Fruit fly (Drosophila melanogaster) whole organism, embryonic: ENCODE measurements around the gene CG32537.

Source experiments
- Asciz ChIP-seq: fragments of 200-800 bp; sonication (Bioruptor generic); optimal IDR thresholded peaks from 2 replicates; lab custom pipeline; 2017; ENCODE audit warnings: missing biosample characterization, mild to moderate bottlenecking, missing genetic modification characterization, missing genetic modification reagents
- CG11085 ChIP-seq: fragments of 200-800 bp; sonication (Bioruptor generic); IDR thresholded peaks from 2 replicates; pipeline ENCODE4 v1.3.6; 2022; ENCODE audit warnings: missing biosample characterization, missing genetic modification characterization
- CG11504 ChIP-seq: fragments of 200-800 bp; sonication (Bioruptor generic); optimal IDR thresholded peaks from 3 replicates; lab custom pipeline; 2019; ENCODE audit warnings: missing biosample characterization, mild to moderate bottlenecking, missing genetic modification characterization, moderate library complexity
- CG12071 ChIP-seq: fragments of 200-800 bp; sonication (Bioruptor generic); optimal IDR thresholded peaks from 3 replicates; lab custom pipeline; 2018; ENCODE audit warnings: missing biosample characterization, mild to moderate bottlenecking, missing genetic modification characterization
- CG12299 ChIP-seq: fragments of 200-800 bp; sonication (Bioruptor generic); optimal IDR thresholded peaks from 2 replicates; lab custom pipeline; 2018; ENCODE audit warnings: missing biosample characterization, mild to moderate bottlenecking, missing genetic modification characterization
- CG1233 ChIP-seq: fragments of 200-800 bp; sonication (Bioruptor generic); optimal IDR thresholded peaks from 4 replicates; lab custom pipeline; 2018; ENCODE audit warnings: missing biosample characterization, mild to moderate bottlenecking, missing genetic modification characterization
- CG13123 ChIP-seq: fragments of 200-800 bp; sonication (Bioruptor generic); optimal IDR thresholded peaks from 2 replicates; lab custom pipeline; 2016; ENCODE audit warnings: missing biosample characterization, missing genetic modification characterization
- CG13894 ChIP-seq: fragments of 200-800 bp; sonication (Bioruptor generic); optimal IDR thresholded peaks from 3 replicates; lab custom pipeline; 2018; ENCODE audit warnings: missing biosample characterization, mild to moderate bottlenecking, missing genetic modification characterization, moderate library complexity
- CG15011 ChIP-seq: fragments of 200-800 bp; sonication (Bioruptor generic); optimal IDR thresholded peaks from 3 replicates; lab custom pipeline; 2018; ENCODE audit warnings: missing biosample characterization, mild to moderate bottlenecking, missing genetic modification characterization
- CG15073 ChIP-seq: fragments of 200-800 bp; sonication (Bioruptor generic); optimal IDR thresholded peaks from 2 replicates; lab custom pipeline; 2016; ENCODE audit warnings: missing biosample characterization, missing genetic modification characterization
- CG1602 ChIP-seq: fragments of 200-800 bp; sonication (Bioruptor generic); optimal IDR thresholded peaks from 3 replicates; lab custom pipeline; 2016; ENCODE audit warnings: missing biosample characterization, missing genetic modification characterization
- CG18262 ChIP-seq: fragments of 200-800 bp; optimal IDR thresholded peaks from 3 replicates; lab custom pipeline; 2019; ENCODE audit warnings: missing biosample characterization, mild to moderate bottlenecking, missing genetic modification characterization, moderate library complexity
- CG18476 ChIP-seq: fragments of 200-800 bp; sonication (Bioruptor generic); optimal IDR thresholded peaks from 2 replicates; lab custom pipeline; 2016; ENCODE audit warnings: missing biosample characterization, mild to moderate bottlenecking, missing genetic modification characterization
- CG18619 ChIP-seq: fragments of 200-800 bp; sonication (Bioruptor generic); optimal IDR thresholded peaks from 3 replicates; lab custom pipeline; 2017; ENCODE audit warnings: missing biosample characterization, mild to moderate bottlenecking, missing genetic modification characterization
- CG2202 ChIP-seq: fragments of 200-800 bp; sonication (Bioruptor generic); optimal IDR thresholded peaks from 2 replicates; lab custom pipeline; 2018; ENCODE audit warnings: missing biosample characterization, mild to moderate bottlenecking, missing genetic modification characterization
- CG2889 ChIP-seq: fragments of 200-800 bp; sonication (Bioruptor generic); IDR thresholded peaks from 3 replicates; pipeline ENCODE4 v1.3.6; 2022; ENCODE audit warnings: missing biosample characterization, missing genetic modification characterization
- CG31365 ChIP-seq: fragments of 200-800 bp; sonication (Bioruptor generic); optimal IDR thresholded peaks from 2 replicates; lab custom pipeline; 2018; ENCODE audit warnings: missing biosample characterization, mild to moderate bottlenecking, missing genetic modification characterization
- CG33557 ChIP-seq: fragments of 200-800 bp; sonication (Bioruptor generic); optimal IDR thresholded peaks from 2 replicates; lab custom pipeline; 2019; ENCODE audit warnings: missing biosample characterization, mild to moderate bottlenecking, missing genetic modification characterization, moderate library complexity
- CG3407 ChIP-seq: fragments of 200-800 bp; sonication (Bioruptor generic); optimal IDR thresholded peaks from 2 replicates; lab custom pipeline; 2018; ENCODE audit warnings: missing biosample characterization, mild to moderate bottlenecking, missing genetic modification characterization
- CG34422 ChIP-seq: fragments of 200-800 bp; sonication (Bioruptor generic); IDR thresholded peaks from 3 replicates; pipeline ENCODE4 v1.3.6; 2022; ENCODE audit warnings: missing biosample characterization, missing genetic modification characterization
- CG4854 ChIP-seq: fragments of 200-800 bp; sonication (Bioruptor generic); optimal IDR thresholded peaks from 2 replicates; lab custom pipeline; 2016; ENCODE audit warnings: missing biosample characterization, missing genetic modification characterization, inconsistent platforms
- CG6854 ChIP-seq: fragments of 200-800 bp; sonication (Bioruptor generic); optimal IDR thresholded peaks from 3 replicates; lab custom pipeline; 2017; ENCODE audit warnings: missing biosample characterization, mild to moderate bottlenecking, missing genetic modification characterization
- CG7556 ChIP-seq: fragments of 200-800 bp; sonication (Bioruptor generic); optimal IDR thresholded peaks from 2 replicates; lab custom pipeline; 2017; ENCODE audit warnings: missing biosample characterization, mild to moderate bottlenecking, missing genetic modification characterization
- CG8478 ChIP-seq: fragments of >200 bp; optimal IDR thresholded peaks from 2 replicates; lab custom pipeline; 2018
- CG9817 ChIP-seq: fragments of 200-800 bp; sonication (Bioruptor generic); optimal IDR thresholded peaks from 2 replicates; lab custom pipeline; 2018; ENCODE audit warnings: missing biosample characterization, mild to moderate bottlenecking, missing genetic modification characterization, moderate library complexity
- CG9932 ChIP-seq: fragments of 200-800 bp; sonication (Bioruptor generic); IDR thresholded peaks from 2 replicates; pipeline ENCODE4 v1.3.6; 2022; ENCODE audit warnings: missing biosample characterization, missing genetic modification characterization
- D19A ChIP-seq: fragments of 200-800 bp; optimal IDR thresholded peaks from 3 replicates; lab custom pipeline; 2019; ENCODE audit warnings: missing biosample characterization, mild to moderate bottlenecking, missing genetic modification characterization, moderate library complexity
- D19B ChIP-seq: fragments of 200-800 bp; sonication (Bioruptor generic); optimal IDR thresholded peaks from 2 replicates; lab custom pipeline; 2017; ENCODE audit warnings: missing biosample characterization, mild to moderate bottlenecking, missing genetic modification characterization
- Doc2 ChIP-seq: fragments of 200-800 bp; sonication (Bioruptor generic); IDR thresholded peaks from 2 replicates; pipeline ENCODE4 v1.3.6; 2022; ENCODE audit warnings: missing biosample characterization, missing genetic modification characterization
- Drgx ChIP-seq: fragments of 200-800 bp; sonication (Bioruptor generic); IDR thresholded peaks from 2 replicates; pipeline ENCODE4 v1.3.6; 2022; ENCODE audit warnings: missing biosample characterization, missing genetic modification characterization
- Mad ChIP-seq: fragments of 200-800 bp; sonication (Bioruptor generic); optimal IDR thresholded peaks from 2 replicates; lab custom pipeline; 2016; ENCODE audit warnings: missing biosample characterization, missing genetic modification characterization
- Mes4 ChIP-seq: fragments of 200-800 bp; sonication (Bioruptor generic); optimal IDR thresholded peaks from 2 replicates; lab custom pipeline; 2016; ENCODE audit warnings: missing biosample characterization, missing genetic modification characterization
- NFAT ChIP-seq: fragments of 200-800 bp; sonication (Bioruptor generic); IDR thresholded peaks from 2 replicates; pipeline ENCODE4 v1.3.6; 2022; ENCODE audit warnings: missing biosample characterization, missing genetic modification characterization
- NK7.1 ChIP-seq: fragments of 200-800 bp; sonication (Bioruptor generic); optimal IDR thresholded peaks from 3 replicates; lab custom pipeline; 2016; ENCODE audit warnings: missing biosample characterization, missing genetic modification characterization
- NfI ChIP-seq: fragments of 200-800 bp; sonication (Bioruptor generic); optimal IDR thresholded peaks from 3 replicates; lab custom pipeline; 2018; ENCODE audit warnings: missing biosample characterization, mild to moderate bottlenecking, missing genetic modification characterization, moderate library complexity
- Optix ChIP-seq: fragments of 200-800 bp; sonication (Bioruptor generic); IDR thresholded peaks from 3 replicates; pipeline ENCODE4 v1.3.6; 2022; ENCODE audit warnings: missing biosample characterization, missing genetic modification characterization
- Rx ChIP-seq: fragments of 200-800 bp; sonication (Bioruptor generic); IDR thresholded peaks from 2 replicates; pipeline ENCODE4 v1.3.6; 2022; ENCODE audit warnings: missing biosample characterization, missing genetic modification characterization
- ab ChIP-seq: fragments of 200-800 bp; sonication (Bioruptor generic); optimal IDR thresholded peaks from 2 replicates; lab custom pipeline; 2016; ENCODE audit warnings: missing biosample characterization, missing genetic modification characterization
- bigmax ChIP-seq: fragments of 200-800 bp; sonication (Bioruptor generic); optimal IDR thresholded peaks from 2 replicates; lab custom pipeline; 2018; ENCODE audit warnings: missing biosample characterization, mild to moderate bottlenecking, missing genetic modification characterization
- crc ChIP-seq: fragments of 200-800 bp; sonication (Bioruptor generic); optimal IDR thresholded peaks from 2 replicates; lab custom pipeline; 2016; ENCODE audit warnings: missing biosample characterization, missing genetic modification characterization
- croc ChIP-seq: fragments of 200-800 bp; sonication (Bioruptor generic); conservative IDR thresholded peaks from 3 replicates; pipeline ENCODE4 v1.3.6; 2022; ENCODE audit warnings: missing biosample characterization, missing genetic modification characterization
- her ChIP-seq: fragments of 200-800 bp; sonication (Bioruptor generic); optimal IDR thresholded peaks from 2 replicates; lab custom pipeline; 2016; ENCODE audit warnings: missing biosample characterization, missing genetic modification characterization
- hth ChIP-seq: fragments of >200 bp; optimal IDR thresholded peaks from 2 replicates; lab custom pipeline; 2017; ENCODE audit warnings: inconsistent platforms
- mirr ChIP-seq: fragments of 200-800 bp; sonication (Bioruptor generic); optimal IDR thresholded peaks from 3 replicates; lab custom pipeline; 2018; ENCODE audit warnings: missing biosample characterization, mild to moderate bottlenecking, missing genetic modification characterization
- nom ChIP-seq: fragments of 200-800 bp; sonication (Bioruptor generic); optimal IDR thresholded peaks from 2 replicates; lab custom pipeline; 2017; ENCODE audit warnings: missing biosample characterization, missing genetic modification characterization, mild to moderate bottlenecking, moderate library complexity, missing genetic modification reagents
- pum ChIP-seq: fragments of 200-800 bp; sonication (Bioruptor generic); optimal IDR thresholded peaks from 2 replicates; lab custom pipeline; 2016; ENCODE audit warnings: missing biosample characterization, missing genetic modification characterization
- repo ChIP-seq: fragments of 200-800 bp; sonication (Bioruptor generic); optimal IDR thresholded peaks from 2 replicates; lab custom pipeline; 2016; ENCODE audit warnings: missing biosample characterization, missing genetic modification characterization
- tll ChIP-seq, 2 experiments: fragments of 200-800 bp in 1 of 2; fragments of >200 bp in 1 of 2; sonication (Bioruptor generic) in 1 of 2; optimal IDR thresholded peaks; 2 replicates each; lab custom pipeline; 2017 to 2019; ENCODE audit warnings: missing biosample characterization in 2 of 2, missing genetic modification characterization in 2 of 2, mild to moderate bottlenecking in 1 of 2, moderate library complexity in 1 of 2
- tna ChIP-seq: fragments of 200-800 bp; sonication (Bioruptor generic); IDR thresholded peaks from 2 replicates; pipeline ENCODE4 v1.3.6; 2022; ENCODE audit warnings: missing biosample characterization, missing genetic modification characterization; ENCODE audit not compliant: partially characterized antibody
- twi ChIP-seq: fragments of 200-800 bp; optimal IDR thresholded peaks from 2 replicates; lab custom pipeline; 2019; ENCODE audit warnings: missing biosample characterization, mild to moderate bottlenecking, missing genetic modification characterization, moderate library complexity

CG32537 gene

DNA sequence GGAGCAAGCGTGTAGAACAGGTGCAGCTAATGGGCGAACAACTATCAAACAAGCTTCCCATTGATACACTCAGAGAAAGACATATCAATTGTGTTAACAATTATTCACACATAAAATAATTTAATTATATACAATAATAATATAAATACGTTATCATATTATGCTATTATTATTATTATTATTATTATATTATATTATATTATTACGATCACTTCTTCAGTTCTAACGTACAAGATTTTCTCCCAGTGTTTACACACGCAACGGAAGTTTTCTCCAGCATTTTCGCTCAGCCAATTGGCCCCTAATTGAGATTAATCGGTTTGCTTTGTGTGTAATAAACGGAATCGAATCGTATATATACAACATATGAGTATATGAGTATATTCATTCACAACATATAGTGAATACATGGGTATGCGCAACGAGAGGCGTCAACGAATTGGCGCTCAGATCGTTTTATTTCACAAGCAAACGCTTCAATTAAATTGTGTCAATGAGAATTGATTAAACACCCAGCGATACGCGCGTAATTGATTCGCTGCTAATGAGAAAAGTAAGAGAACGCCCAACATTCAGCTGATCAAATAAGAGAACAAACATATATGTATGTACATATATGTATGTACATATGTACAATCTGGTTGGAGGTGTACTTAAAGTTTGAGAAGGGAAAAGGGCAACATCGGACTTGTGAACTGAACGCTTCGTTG lies 40.9 kb upstream of the CG32537 start (continued):
- TF ChIP-seq CG2202 (tag; lab: Kevin White, UChicago): no peak
- no peak for TF ChIP-seq tll (GFP tag; optimal IDR thresholded peaks at IDR 0.05; lab: Kevin White, UChicago)
- TF ChIP-seq CG15073 (GFP tag; lab: Kevin White, UChicago): no peak
- TF ChIP-seq repo (GFP tag; lab: Kevin White, UChicago): no peak
- TF ChIP-seq nom: peak; percentile 19
- TF ChIP-seq CG31365 (tag; lab: Kevin White, UChicago): no peak
- TF ChIP-seq CG9932 (GFP tag; lab: Robert Waterston, UW): peak; percentile 48
- TF ChIP-seq CG6854 (GFP tag; lab: Kevin White, UChicago): no peak
- peak; percentile 26 for TF ChIP-seq CG9817 (tag; lab: Kevin White, UChicago)
- 0 out of 3 replicates have a peak, but pooled peaks have one; percentile 24 for TF ChIP-seq CG34422 (GFP tag; lab: Robert Waterston, UW)
- TF ChIP-seq D19B (GFP tag; lab: Kevin White, UChicago): peak; percentile 2
- TF ChIP-seq Mad: no peak
- TF ChIP-seq bigmax (GFP tag; lab: Kevin White, UChicago): no peak
- peak; percentile 74 for TF ChIP-seq CG11504 (tag; lab: Kevin White, UChicago)
- TF ChIP-seq CG12299 (tag; lab: Kevin White, UChicago): peak; percentile 37
- no peak for TF ChIP-seq CG4854 (GFP tag; lab: Kevin White, UChicago)
- peak; percentile 73 for TF ChIP-seq CG7556 (GFP tag; lab: Kevin White, UChicago)
- no peak for TF ChIP-seq her (GFP tag; lab: Kevin White, UChicago)
- TF ChIP-seq Drgx (GFP tag; lab: Robert Waterston, UW): 0 out of 2 replicates have a peak, but pooled peaks have one; percentile 10
- TF ChIP-seq CG18619 (GFP tag; lab: Kevin White, UChicago): peak; percentile 50
- TF ChIP-seq CG3407 (GFP tag; lab: Kevin White, UChicago): no peak
- peak; percentile 50 for TF ChIP-seq NfI (GFP tag; lab: Kevin White, UChicago)
- TF ChIP-seq CG1602 (GFP tag; lab: Kevin White, UChicago): peak; percentile 23
- peak; percentile 25 for TF ChIP-seq twi (tag; lab: Kevin White, UChicago)
- no peak for TF ChIP-seq CG12071 (GFP tag; lab: Kevin White, UChicago)
- no peak for TF ChIP-seq CG18476 (GFP tag; lab: Kevin White, UChicago)
- TF ChIP-seq NK7.1: no peak
- no peak for TF ChIP-seq CG13123 (GFP tag; lab: Kevin White, UChicago)
- TF ChIP-seq ab (GFP tag; lab: Kevin White, UChicago): no peak
- no peak for TF ChIP-seq CG11085 (GFP tag; lab: Robert Waterston, UW)
- no peak for TF ChIP-seq Optix (GFP tag; lab: Robert Waterston, UW)
- no peak for TF ChIP-seq Rx (GFP tag; lab: Robert Waterston, UW)
- TF ChIP-seq CG8478 (lab: Kevin White, UChicago): no peak
- TF ChIP-seq Asciz: peak; percentile 58
- TF ChIP-seq Mes4 (GFP tag; lab: Kevin White, UChicago): no peak
- TF ChIP-seq D19A (tag; lab: Kevin White, UChicago): peak; percentile 64
- TF ChIP-seq CG15011: no peak
- TF ChIP-seq CG33557 (GFP tag; lab: Kevin White, UChicago): no peak
- TF ChIP-seq mirr (GFP tag; lab: Kevin White, UChicago): peak; percentile 30
- no peak for TF ChIP-seq NFAT (GFP tag; lab: Robert Waterston, UW)
- TF ChIP-seq tna (GFP tag; lab: Robert Waterston, UW): no peak
- TF ChIP-seq CG1233 (GFP tag; lab: Kevin White, UChicago): peak; percentile 29
- TF ChIP-seq crc: no peak
- peak; percentile 76 for TF ChIP-seq CG18262 (tag; lab: Kevin White, UChicago)
- no peak for TF ChIP-seq Doc2
- peak; percentile 28; the same call in 1 of the 3 replicates for TF ChIP-seq croc
- no peak for TF ChIP-seq pum
- peak; percentile 43 for TF ChIP-seq CG13894
- TF ChIP-seq hth: no peak
- TF ChIP-seq CG2889: 0 out of 3 replicates have a peak, but pooled peaks have one; percentile 26
